Worm (Caenorhabditis elegans): Measurements from ENCODE around the gene Y22D7AL.3.

ce11 chrIII:1674760-1675159 is 33.5 kb downstream of the Y22D7AL.3 start:
- TF ChIP-seq him-1 (tag; optimal IDR thresholded peaks at IDR 0.05) (no peak), dao-5 (tag; optimal IDR thresholded peaks at IDR 0.05) (no peak), W03F9.2 (tag; optimal IDR thresholded peaks at IDR 0.05) (no peak)
